Fruit fly (Drosophila melanogaster): ENCODE results near the gene CG13361.

dm6 chrX:756856-757255 lies 3.4 kb upstream of the CG13361 start:
- TF ChIP-seq Mes4 (GFP tag; optimal IDR thresholded peaks at IDR 0.05) (no peak), CG8478 (optimal IDR thresholded peaks at IDR 0.05) (no peak), ro (GFP tag; IDR thresholded peaks at IDR 0.05) (no peak), az2 (GFP tag; optimal IDR thresholded peaks at IDR 0.05) (no peak), CG6254 (GFP tag; optimal IDR thresholded peaks at IDR 0.05) (no peak), gro (GFP tag; optimal IDR thresholded peaks at IDR 0.05) (no peak), CTCF (GFP tag; optimal IDR thresholded peaks at IDR 0.05) (no peak), pita (GFP tag; optimal IDR thresholded peaks at IDR 0.05) (no peak), lov (optimal IDR thresholded peaks at IDR 0.05) (no peak), lov (GFP tag; IDR thresholded peaks at IDR 0.05) (no peak), CG3281 (GFP tag; optimal IDR thresholded peaks at IDR 0.05) (no peak)

Data from whole organism, embryonic.